Worm (Caenorhabditis elegans) whole organism, midembryonic: ENCODE data around the gene D1054.3.

Experiments used
- cog-1 ChIP-seq: sonication (generic microtip); optimal IDR thresholded peaks from 2 replicates; lab custom pipeline; 2016; ENCODE audit warnings: missing genetic modification characterization, missing compliant biosample characterization
- flt-1 ChIP-seq: fragments of 200-800 bp; sonication (Bioruptor generic); IDR thresholded peaks from 2 replicates; pipeline ENCODE4 v1.3.6; 2022; ENCODE audit warnings: missing genetic modification characterization, missing compliant biosample characterization
- klf-2 ChIP-seq: fragments of 200-800 bp; sonication (Bioruptor generic); conservative IDR thresholded peaks from 2 replicates; pipeline ENCODE4 v1.3.6; 2022; ENCODE audit warnings: missing genetic modification reagents, missing genetic modification characterization, missing compliant biosample characterization
- med-1 ChIP-seq: sonication (generic microtip); optimal IDR thresholded peaks from 2 replicates; lab custom pipeline; 2017; ENCODE audit warnings: missing genetic modification characterization, mild to moderate bottlenecking, missing compliant biosample characterization, antibody characterized with exemption, missing genetic modification reagents; ENCODE audit not compliant: insufficient read depth
- ref-1 ChIP-seq: fragments of 200-800 bp; sonication (Bioruptor generic); conservative IDR thresholded peaks from 2 replicates; pipeline ENCODE4 v1.3.6; 2022; ENCODE audit warnings: missing genetic modification reagents, missing genetic modification characterization, missing compliant biosample characterization
- ztf-29 ChIP-seq: fragments of 200-800 bp; sonication (Bioruptor generic); IDR thresholded peaks from 2 replicates; pipeline ENCODE4 v1.3.6; 2022; ENCODE audit warnings: missing genetic modification reagents, missing genetic modification characterization, missing compliant biosample characterization

DNA sequence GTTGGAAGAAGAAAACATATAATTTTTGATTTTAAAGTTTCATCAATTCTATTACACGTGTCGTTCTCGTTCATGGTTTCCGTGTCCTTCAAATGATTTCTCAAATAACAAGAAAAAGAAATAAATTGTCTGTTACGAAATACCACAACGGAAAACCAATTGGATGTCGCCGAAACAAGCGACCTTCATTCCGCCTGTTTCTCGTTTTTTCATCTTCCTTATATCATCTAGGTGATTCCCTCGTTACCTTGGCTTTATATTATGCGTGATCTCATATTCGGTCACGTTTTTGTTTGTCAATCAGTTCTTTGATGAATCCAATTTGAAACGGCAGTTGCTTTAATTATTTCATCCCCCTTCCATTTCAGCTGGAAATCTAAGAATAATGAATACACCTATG lies 14.1 kb upstream of the D1054.3 start:
- TF ChIP-seq cog-1 (tag; lab: Kevin White, UChicago) (no peak), ref-1 (no peak), klf-2 (GFP tag; lab: Robert Waterston, UW) (no peak), ztf-29 (GFP tag; lab: Robert Waterston, UW) (no peak), flt-1 (GFP tag; lab: Robert Waterston, UW) (no peak), med-1 (GFP tag; lab: Kevin White, UChicago) (no peak)
